Worm (Caenorhabditis elegans): ENCODE measurements around the gene tsp-20.

Gene tsp-20

ce11 chrX:11987900-11988364, 45.9 kb downstream of the tsp-20 start, which contains the start of gene C49F5.6:
TSS of gene C49F5.6 (plus strand) at chrX:11988314.
- TF ChIP-seq ces-1 (GFP tag; optimal IDR thresholded peaks at IDR 0.05) (no peak), tbx-8 (GFP tag; optimal IDR thresholded peaks at IDR 0.05) (no peak), ceh-83 (GFP tag; optimal IDR thresholded peaks at IDR 0.05) (no peak), unc-120 (tag; optimal IDR thresholded peaks at IDR 0.05; ENCODE audit: poor library complexity, severe bottlenecking) (no peak), hlh-1 (tag; optimal IDR thresholded peaks at IDR 0.05) (no peak), nhr-76 (tag; optimal IDR thresholded peaks at IDR 0.05) (no peak), ceh-43 (GFP tag; optimal IDR thresholded peaks at IDR 0.05) (no peak), elt-1 (tag; optimal IDR thresholded peaks at IDR 0.05; ENCODE audit: borderline replicate concordance, insufficient read depth) (no peak), ceh-39 (tag; optimal IDR thresholded peaks at IDR 0.05) (no peak), nhr-237 (tag; optimal IDR thresholded peaks at IDR 0.05) (no peak), cnd-1 (tag; optimal IDR thresholded peaks at IDR 0.05) (no peak), lsy-2 (tag; optimal IDR thresholded peaks at IDR 0.05) (no peak), mab-5 (tag; optimal IDR thresholded peaks at IDR 0.05) (no peak), flh-1 (GFP tag; optimal IDR thresholded peaks at IDR 0.05) (no peak), nhr-2 (tag; optimal IDR thresholded peaks at IDR 0.05) (no peak), unc-39 (tag; optimal IDR thresholded peaks at IDR 0.05) (no peak), unc-62 (GFP tag; optimal IDR thresholded peaks at IDR 0.05) (no peak), blmp-1 (tag; optimal IDR thresholded peaks at IDR 0.05) (no peak), sptf-1 (tag; optimal IDR thresholded peaks at IDR 0.05) (no peak), nhr-28 (tag; optimal IDR thresholded peaks at IDR 0.05) (no peak)

- no peak for TF ChIP-seq nhr-76 (tag; optimal IDR thresholded peaks at IDR 0.05)
- no peak for TF ChIP-seq ham-2 (GFP tag; optimal IDR thresholded peaks at IDR 0.05)
- TF ChIP-seq elt-1 (tag; optimal IDR thresholded peaks at IDR 0.05; ENCODE audit: borderline replicate concordance, insufficient read depth), result no peak
- TF ChIP-seq mep-1 (tag; optimal IDR thresholded peaks at IDR 0.05), result no peak
- TF ChIP-seq zip-8 (tag; optimal IDR thresholded peaks at IDR 0.05), result no peak
- no peak for TF ChIP-seq flh-1 (GFP tag; optimal IDR thresholded peaks at IDR 0.05)
- no peak for TF ChIP-seq unc-39 (tag; optimal IDR thresholded peaks at IDR 0.05)
- TF ChIP-seq ces-1 (GFP tag; optimal IDR thresholded peaks at IDR 0.05), result no peak
- no peak for TF ChIP-seq bed-3 (GFP tag; optimal IDR thresholded peaks at IDR 0.05)
- no peak for TF ChIP-seq ztf-11 (tag; optimal IDR thresholded peaks at IDR 0.05)
Measured at ce11 chrX:11985887-11986286, 48.0 kb downstream of the tsp-20 start, which contains the start of gene C49F5.5. TSS of gene C49F5.5 (plus strand) at chrX:11986187.

ce11 chrX:11983576-11984061, 50.2 kb downstream of the tsp-20 start, which contains the start of gene C49F5.3:
TSS of gene C49F5.3 (minus strand) at chrX:11983626.
- no peak for TF ChIP-seq hlh-1 (tag; optimal IDR thresholded peaks at IDR 0.05)
- no peak for TF ChIP-seq mab-5 (tag; optimal IDR thresholded peaks at IDR 0.05)
- no peak for TF ChIP-seq bed-3 (GFP tag; optimal IDR thresholded peaks at IDR 0.05)
- TF ChIP-seq lin-32 (GFP tag; optimal IDR thresholded peaks at IDR 0.05), result no peak
- no peak for TF ChIP-seq ztf-11 (tag; optimal IDR thresholded peaks at IDR 0.05)
- TF ChIP-seq ceh-83 (GFP tag; optimal IDR thresholded peaks at IDR 0.05), result no peak
- no peak for TF ChIP-seq pha-4 (tag; optimal IDR thresholded peaks at IDR 0.05)
- TF ChIP-seq elt-3 (tag; optimal IDR thresholded peaks at IDR 0.05), result no peak
- TF ChIP-seq M03D4.4 (tag; optimal IDR thresholded peaks at IDR 0.05), result no peak
- TF ChIP-seq ham-2 (GFP tag; optimal IDR thresholded peaks at IDR 0.05), result no peak
- no peak for TF ChIP-seq ceh-39 (tag; optimal IDR thresholded peaks at IDR 0.05)
- no peak for TF ChIP-seq ces-1 (GFP tag; optimal IDR thresholded peaks at IDR 0.05)
- TF ChIP-seq lsy-2 (tag; optimal IDR thresholded peaks at IDR 0.05), result no peak
- TF ChIP-seq unc-39 (tag; optimal IDR thresholded peaks at IDR 0.05), result no peak
- no peak for TF ChIP-seq nhr-28 (tag; optimal IDR thresholded peaks at IDR 0.05)

ce11 chrX:11982065-11982464, 51.8 kb downstream of the tsp-20 start, which contains the start of gene nhr-167:
TSS of gene nhr-167 (minus strand) at chrX:11982085.
- TF ChIP-seq M03D4.4 (tag; optimal IDR thresholded peaks at IDR 0.05) (no peak), sptf-1 (tag; optimal IDR thresholded peaks at IDR 0.05) (no peak), pha-4 (tag; optimal IDR thresholded peaks at IDR 0.05) (no peak), ceh-39 (tag; optimal IDR thresholded peaks at IDR 0.05) (no peak), mep-1 (tag; optimal IDR thresholded peaks at IDR 0.05) (no peak), ztf-11 (tag; optimal IDR thresholded peaks at IDR 0.05) (no peak), ham-2 (GFP tag; optimal IDR thresholded peaks at IDR 0.05) (no peak), sem-2 (GFP tag; optimal IDR thresholded peaks at IDR 0.05) (no peak), cnd-1 (tag; optimal IDR thresholded peaks at IDR 0.05) (no peak), mab-5 (tag; optimal IDR thresholded peaks at IDR 0.05) (no peak), nhr-28 (tag; optimal IDR thresholded peaks at IDR 0.05) (no peak), tbx-8 (GFP tag; optimal IDR thresholded peaks at IDR 0.05) (no peak), nhr-12 (tag; optimal IDR thresholded peaks at IDR 0.05) (no peak)
